Fruit fly (Drosophila melanogaster): ENCODE results near the gene CG1571.

The CG1571 gene

DNA sequence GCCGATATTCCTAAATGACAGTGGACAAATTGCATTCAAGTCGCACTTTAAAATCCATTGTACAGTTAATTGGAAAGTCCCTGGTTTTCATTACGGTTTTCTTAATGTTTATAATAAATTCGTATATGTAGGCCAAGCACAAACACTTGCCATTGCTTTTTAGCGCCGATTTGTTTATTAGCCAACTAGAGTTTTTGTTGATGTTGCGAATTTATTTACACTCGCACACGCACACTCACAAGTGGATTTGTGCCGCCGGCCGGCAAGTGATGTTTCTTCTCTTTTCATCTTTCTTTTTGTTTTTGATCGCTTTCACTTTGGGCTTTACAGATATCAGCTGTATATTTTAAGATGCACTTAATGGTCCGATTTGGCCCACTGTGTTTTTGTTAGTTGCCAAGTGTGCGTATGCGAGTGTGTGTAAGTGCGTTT, 18.4 kb upstream of the CG1571 start (continued):
- no peak for TF ChIP-seq ash1 (GFP tag; optimal IDR thresholded peaks at IDR 0.05)
- peak; percentile 86 for TF ChIP-seq Meics (GFP tag; optimal IDR thresholded peaks at IDR 0.05)
- no peak for TF ChIP-seq Sin3A (optimal IDR thresholded peaks at IDR 0.05)
- peak; percentile 75 for TF ChIP-seq lab (GFP tag; optimal IDR thresholded peaks at IDR 0.05)
- no peak for TF ChIP-seq B-H2 (GFP tag; optimal IDR thresholded peaks at IDR 0.05)
- peak; percentile 84 for TF ChIP-seq CG30403 (GFP tag; optimal IDR thresholded peaks at IDR 0.05)
- no peak for TF ChIP-seq Lim3 (GFP tag; IDR thresholded peaks at IDR 0.05)
- TF ChIP-seq CG15601 (tag; optimal IDR thresholded peaks at IDR 0.05), result peak; percentile 43
- no peak for TF ChIP-seq Gsc (GFP tag; IDR thresholded peaks at IDR 0.05)
- no peak for TF ChIP-seq HLH4C (GFP tag; IDR thresholded peaks at IDR 0.05; ENCODE audit: partially characterized antibody)
- no peak for TF ChIP-seq ac (GFP tag; optimal IDR thresholded peaks at IDR 0.05)
- TF ChIP-seq Myb (GFP tag; optimal IDR thresholded peaks at IDR 0.05), result peak; percentile 59
- peak; percentile 44 for TF ChIP-seq NC2α (GFP tag; optimal IDR thresholded peaks at IDR 0.05)
- TF ChIP-seq tup (GFP tag; optimal IDR thresholded peaks at IDR 0.05), result no peak
- peak; percentile 6 for TF ChIP-seq NC2β (GFP tag; optimal IDR thresholded peaks at IDR 0.05)
- peak; percentile 69 for TF ChIP-seq Antp (GFP tag; optimal IDR thresholded peaks at IDR 0.05)
- TF ChIP-seq CG17186 (GFP tag; optimal IDR thresholded peaks at IDR 0.05), result peak; percentile 4
- TF ChIP-seq Sry-δ (GFP tag; optimal IDR thresholded peaks at IDR 0.05), result no peak
- no peak for TF ChIP-seq CG8478 (optimal IDR thresholded peaks at IDR 0.05)
- TF ChIP-seq CG3065 (GFP tag; optimal IDR thresholded peaks at IDR 0.05), result peak; percentile 8
- TF ChIP-seq CG14441 (GFP tag; IDR thresholded peaks at IDR 0.05), result peak; percentile 65
- TF ChIP-seq CG30431 (GFP tag; optimal IDR thresholded peaks at IDR 0.05), result peak; percentile 71
- TF ChIP-seq corto (GFP tag; optimal IDR thresholded peaks at IDR 0.05), result no peak
- TF ChIP-seq CG4854 (GFP tag; optimal IDR thresholded peaks at IDR 0.05), result peak; percentile 35
- peak; percentile 75 for TF ChIP-seq maf-S (GFP tag; optimal IDR thresholded peaks at IDR 0.05)
- no peak for TF ChIP-seq peb (GFP tag; IDR thresholded peaks at IDR 0.05)
- peak; percentile 31; the same call in 1 of the 3 replicates for TF ChIP-seq Optix (GFP tag; IDR thresholded peaks at IDR 0.05)
- peak; percentile 81 for TF ChIP-seq CG13424 (tag; optimal IDR thresholded peaks at IDR 0.05)
- peak; percentile 60; the same call in 1 of the 3 replicates for TF ChIP-seq CG11093 (GFP tag; IDR thresholded peaks at IDR 0.05)
- TF ChIP-seq hbn (GFP tag; IDR thresholded peaks at IDR 0.05; ENCODE audit: partially characterized antibody), result no peak
- TF ChIP-seq aop (GFP tag; IDR thresholded peaks at IDR 0.05), result no peak
- no peak for TF ChIP-seq zf30C (GFP tag; optimal IDR thresholded peaks at IDR 0.05)
- peak; percentile 73 for TF ChIP-seq CG1233 (GFP tag; optimal IDR thresholded peaks at IDR 0.05)
- TF ChIP-seq CG2202 (tag; optimal IDR thresholded peaks at IDR 0.05), result no peak
- peak; percentile 16 for TF ChIP-seq CG5245 (GFP tag; optimal IDR thresholded peaks at IDR 0.05)
- peak; percentile 77 for TF ChIP-seq fd96Cb (tag; optimal IDR thresholded peaks at IDR 0.05)
- no peak for TF ChIP-seq mld (GFP tag; IDR thresholded peaks at IDR 0.05; ENCODE audit: partially characterized antibody)
- TF ChIP-seq vfl (GFP tag; optimal IDR thresholded peaks at IDR 0.05), result peak; percentile 41
- peak in 1 of 2 experiments; percentile 61 for TF ChIP-seq Eip74EF (GFP tag; optimal IDR thresholded peaks at IDR 0.05)
- TF ChIP-seq CG32767 (GFP tag; IDR thresholded peaks at IDR 0.05), result 0 out of 2 replicates have a peak, but pooled peaks have one; percentile 10
- peak; percentile 41; the same call in 1 of the 2 replicates for TF ChIP-seq seq (GFP tag; IDR thresholded peaks at IDR 0.05)
- peak; percentile 66 for TF ChIP-seq tx (GFP tag; optimal IDR thresholded peaks at IDR 0.05)
- TF ChIP-seq CG12071 (GFP tag; optimal IDR thresholded peaks at IDR 0.05), result no peak
- peak in 1 of 2 experiments; percentile 53 for TF ChIP-seq crp (GFP tag; optimal IDR thresholded peaks at IDR 0.05)
- no peak for TF ChIP-seq CG34224 (GFP tag; IDR thresholded peaks at IDR 0.05; ENCODE audit: partially characterized antibody)
- no peak for TF ChIP-seq CG17802 (tag; optimal IDR thresholded peaks at IDR 0.05)
- peak; percentile 60 for TF ChIP-seq CG9215 (GFP tag; IDR thresholded peaks at IDR 0.05)
- peak; percentile 58 for TF ChIP-seq CG13296 (GFP tag; optimal IDR thresholded peaks at IDR 0.05)
- peak; percentile 71 for TF ChIP-seq CG12104 (GFP tag; optimal IDR thresholded peaks at IDR 0.05)
- peak; percentile 31; the same call in 1 of the 2 replicates for TF ChIP-seq CG32532 (GFP tag; IDR thresholded peaks at IDR 0.05)
- TF ChIP-seq mam (GFP tag; optimal IDR thresholded peaks at IDR 0.05), result peak; percentile 77
